Worm (Caenorhabditis elegans) whole organism, L3 larva: ENCODE results near the gene F11C1.4.

Source experiments
- aly-2 ChIP-seq: fragments of 150-350 bp; optimal IDR thresholded peaks from 2 replicates; lab custom pipeline; 2014; ENCODE audit warnings: missing biosample characterization, missing genetic modification characterization
- ceh-16 ChIP-seq: sonication (generic microtip); optimal IDR thresholded peaks from 2 replicates; lab custom pipeline; 2017; ENCODE audit warnings: missing biosample characterization, missing genetic modification characterization
- ceh-28 ChIP-seq: fragments of 150-350 bp; optimal IDR thresholded peaks from 2 replicates; lab custom pipeline; 2014; ENCODE audit warnings: missing biosample characterization, missing genetic modification reagents, missing genetic modification characterization
- ceh-9 ChIP-seq: sonication (generic microtip); optimal IDR thresholded peaks from 2 replicates; lab custom pipeline; 2018; ENCODE audit warnings: missing biosample characterization, missing genetic modification characterization
- elt-1 ChIP-seq: fragments of 150-350 bp; optimal IDR thresholded peaks from 2 replicates; lab custom pipeline; 2014; ENCODE audit warnings: missing biosample characterization, missing genetic modification characterization
- elt-2 ChIP-seq: sonication (generic microtip); optimal IDR thresholded peaks from 2 replicates; lab custom pipeline; 2016; ENCODE audit warnings: missing genetic modification reagents, mild to moderate bottlenecking, missing genetic modification characterization, missing compliant biosample characterization
- fkh-10 ChIP-seq: sonication (generic microtip); optimal IDR thresholded peaks from 2 replicates; lab custom pipeline; 2017; ENCODE audit warnings: missing biosample characterization, missing genetic modification reagents, missing genetic modification characterization
- fos-1 ChIP-seq: fragments of 150-350 bp; optimal IDR thresholded peaks from 2 replicates; lab custom pipeline; 2014; ENCODE audit warnings: missing biosample characterization, missing genetic modification characterization
- hmg-11 ChIP-seq: sonication (generic microtip); optimal IDR thresholded peaks from 2 replicates; lab custom pipeline; 2016; ENCODE audit warnings: missing genetic modification characterization, missing compliant biosample characterization
- lin-39 ChIP-seq: fragments of 150-350 bp; optimal IDR thresholded peaks from 2 replicates; lab custom pipeline; 2018; ENCODE audit warnings: missing biosample characterization, missing genetic modification reagents, missing genetic modification characterization
- mml-1 ChIP-seq: fragments of 150-350 bp; sonication (generic microtip); optimal IDR thresholded peaks from 3 replicates; lab custom pipeline; 2014; ENCODE audit warnings: missing biosample characterization, missing genetic modification characterization
- nfya-1 ChIP-seq: sonication (generic microtip); optimal IDR thresholded peaks from 2 replicates; lab custom pipeline; 2017; ENCODE audit warnings: missing genetic modification characterization, mild to moderate bottlenecking, missing compliant biosample characterization, antibody characterized with exemption, moderate library complexity; ENCODE audit not compliant: insufficient read depth
- nhr-11 ChIP-seq: fragments of 150-350 bp; optimal IDR thresholded peaks from 2 replicates; lab custom pipeline; 2014; ENCODE audit warnings: missing biosample characterization, missing genetic modification characterization
- nhr-23 ChIP-seq: fragments of 150-350 bp; optimal IDR thresholded peaks from 2 replicates; lab custom pipeline; 2014; ENCODE audit warnings: missing biosample characterization, missing genetic modification reagents, missing genetic modification characterization
- nhr-25 ChIP-seq: sonication (generic microtip); optimal IDR thresholded peaks from 2 replicates; lab custom pipeline; 2017; ENCODE audit warnings: missing biosample characterization, missing genetic modification characterization
- nhr-43 ChIP-seq: sonication (generic microtip); optimal IDR thresholded peaks from 2 replicates; lab custom pipeline; 2016; ENCODE audit warnings: mild to moderate bottlenecking, missing genetic modification characterization, missing compliant biosample characterization; ENCODE audit not compliant: poor library complexity, severe bottlenecking
- nhr-67 ChIP-seq: fragments of 150-350 bp; optimal IDR thresholded peaks from 2 replicates; lab custom pipeline; 2014; ENCODE audit warnings: missing biosample characterization, missing genetic modification characterization
- nhr-76 ChIP-seq: fragments of 150-350 bp; sonication (generic microtip); optimal IDR thresholded peaks from 5 replicates; lab custom pipeline; 2014; ENCODE audit warnings: missing biosample characterization, missing genetic modification characterization
- nhr-77 ChIP-seq: fragments of 150-350 bp; optimal IDR thresholded peaks from 2 replicates; lab custom pipeline; 2014; ENCODE audit warnings: missing biosample characterization, missing genetic modification characterization
- pha-4 ChIP-seq: fragments of 150-350 bp; optimal IDR thresholded peaks from 2 replicates; lab custom pipeline; 2014; ENCODE audit warnings: missing biosample characterization, missing genetic modification reagents, missing genetic modification characterization
- pqm-1 ChIP-seq: fragments of 150-350 bp; optimal IDR thresholded peaks from 2 replicates; lab custom pipeline; 2017; ENCODE audit warnings: missing biosample characterization, missing genetic modification characterization, inconsistent platforms
- sea-2 ChIP-seq: fragments of 150-350 bp; sonication (generic microtip); optimal IDR thresholded peaks from 4 replicates; lab custom pipeline; 2014; ENCODE audit warnings: missing biosample characterization, missing genetic modification reagents, missing genetic modification characterization
- skn-1 ChIP-seq: fragments of 150-350 bp; optimal IDR thresholded peaks from 2 replicates; lab custom pipeline; 2014; ENCODE audit warnings: missing biosample characterization, missing genetic modification characterization
- tbx-2 ChIP-seq: sonication (generic microtip); optimal IDR thresholded peaks from 2 replicates; lab custom pipeline; 2016; ENCODE audit warnings: mild to moderate bottlenecking, missing genetic modification characterization, missing compliant biosample characterization
- unc-39 ChIP-seq: sonication (generic microtip); optimal IDR thresholded peaks from 4 replicates; lab custom pipeline; 2017; ENCODE audit warnings: missing biosample characterization, missing genetic modification characterization
- ztf-4 ChIP-seq: fragments of 150-350 bp; optimal IDR thresholded peaks from 2 replicates; lab custom pipeline; 2014; ENCODE audit warnings: missing biosample characterization, missing genetic modification characterization

F11C1.4 gene

DNA sequence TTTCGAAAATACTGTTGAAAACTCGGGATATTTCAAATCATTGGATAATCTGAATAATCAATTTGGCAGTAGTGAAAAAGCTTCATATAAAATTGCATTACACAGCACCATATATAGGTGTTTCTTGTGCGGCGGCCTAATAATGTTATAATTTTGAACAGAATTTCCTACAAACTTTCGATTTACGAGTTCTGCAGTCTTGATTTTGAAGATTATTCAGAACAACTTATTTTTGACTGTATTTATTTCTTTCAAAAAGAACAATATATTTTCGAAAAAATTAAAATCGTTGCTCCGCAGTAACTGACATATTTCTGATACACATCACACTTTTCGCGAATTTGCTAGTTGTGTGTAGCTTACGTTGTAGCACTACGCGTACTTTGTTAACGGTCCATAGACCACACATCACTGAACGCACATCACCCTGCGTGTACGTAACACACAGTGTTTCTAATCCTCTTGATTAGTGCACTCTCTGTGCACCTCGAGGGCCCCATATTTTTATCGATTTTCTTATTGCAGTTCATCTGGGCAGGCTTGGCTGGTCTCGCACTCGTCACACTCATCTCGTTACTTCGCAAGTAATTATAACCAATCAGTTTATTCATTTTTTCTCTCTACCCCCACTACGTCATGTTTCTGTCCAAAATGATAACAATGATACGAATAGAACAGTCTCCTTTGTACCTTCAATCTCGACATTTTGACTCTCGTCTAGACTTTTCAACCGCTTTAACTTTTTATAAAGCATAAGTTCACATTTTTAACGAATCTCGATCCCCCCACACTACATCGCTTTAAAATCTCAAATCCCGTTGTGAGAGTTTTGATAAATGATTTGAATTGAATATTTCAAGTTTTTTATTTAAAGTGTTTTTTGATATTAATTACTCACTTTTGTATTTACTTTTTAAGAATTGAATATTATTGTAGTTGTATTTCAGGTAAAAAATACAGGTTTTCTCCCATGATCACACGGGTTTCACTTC lies 14.0 kb downstream of the F11C1.4 start, which contains the start of the genes F11C1.1 and vwa-8:
Gene F11C1.1 (minus strand): TSS at position 51 of the 992 bp plus-strand sequence.
Gene vwa-8 (plus strand): TSS at position 942 of the 992 bp plus-strand sequence.
- TF ChIP-seq skn-1 (tag; lab: Kevin White, UChicago), result no peak
- peak; percentile 20 for TF ChIP-seq nhr-43 (tag; lab: Kevin White, UChicago)
- TF ChIP-seq elt-2 (tag; lab: Kevin White, UChicago), result peak; percentile 65
- TF ChIP-seq, all 47 proteins: peak for 2

DNA sequence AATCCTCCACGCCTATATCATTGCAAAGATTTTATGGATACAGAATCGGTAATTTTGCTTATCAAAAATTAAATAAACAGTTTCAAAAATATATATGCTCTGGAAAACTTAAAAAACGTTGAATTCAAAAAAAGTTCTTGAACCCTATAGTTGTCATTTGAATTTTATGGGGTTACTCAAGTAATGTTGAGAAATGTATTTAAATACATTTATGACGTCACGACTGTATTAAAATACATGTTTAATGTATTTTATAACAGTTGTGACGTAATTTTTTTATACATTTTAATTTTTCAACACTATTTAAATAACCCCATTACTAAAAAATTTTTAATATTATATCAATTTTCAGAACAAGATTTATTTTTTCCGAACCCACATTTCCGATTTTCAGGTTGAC lies 19.3 kb downstream of the F11C1.4 start:
- TF ChIP-seq ztf-4 (tag; lab: Kevin White, UChicago) (no peak), ceh-16 (tag; lab: Kevin White, UChicago) (no peak), fkh-10 (GFP tag; lab: Kevin White, UChicago) (no peak)

DNA sequence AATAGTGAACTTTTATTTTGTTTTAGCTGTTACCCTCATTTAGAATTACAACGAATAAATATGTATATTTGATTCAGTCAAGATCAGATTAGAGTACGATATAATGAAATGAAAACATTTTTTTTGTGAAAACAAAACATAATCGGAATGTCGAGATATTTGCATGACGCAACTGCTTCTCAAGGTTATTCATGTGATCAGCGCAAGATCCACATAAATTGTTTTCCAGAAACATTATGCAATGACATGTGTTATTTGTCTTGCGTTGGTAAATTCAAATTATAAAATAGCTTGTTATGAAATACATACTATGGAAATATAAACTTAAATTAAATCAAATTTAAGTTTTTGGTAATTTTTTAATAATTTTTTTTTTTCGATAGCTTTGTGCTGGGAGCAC lies 22.7 kb downstream of the F11C1.4 start:
- TF ChIP-seq nhr-77 (tag; lab: Kevin White, UChicago) (no peak), nhr-25 (tag; lab: Kevin White, UChicago) (peak; percentile 37)

DNA sequence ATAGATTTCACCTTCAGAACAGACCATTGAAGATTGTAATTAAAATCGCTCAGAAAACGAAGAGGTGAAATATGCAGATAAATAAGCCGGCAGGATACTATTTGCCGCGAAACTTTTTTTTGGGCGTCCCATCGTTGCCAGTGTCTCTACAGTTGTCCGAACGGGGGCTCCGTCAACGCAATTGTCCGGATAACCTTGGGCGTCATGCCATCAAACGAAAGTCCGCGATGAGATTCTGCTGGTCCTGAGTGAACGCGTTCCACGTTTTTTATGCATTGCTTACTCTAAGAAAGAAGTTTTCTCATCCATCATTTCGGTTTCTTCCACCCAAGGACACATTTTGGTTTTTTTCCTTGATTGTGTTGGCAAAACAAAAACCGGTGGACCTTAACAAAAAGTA lies 24.0 kb downstream of the F11C1.4 start:
- TF ChIP-seq ceh-28 (tag; lab: Kevin White, UChicago), result no peak
- no peak for TF ChIP-seq nhr-11 (tag; lab: Kevin White, UChicago)
- TF ChIP-seq pqm-1 (tag; lab: Kevin White, UChicago), result no peak
- TF ChIP-seq sea-2 (GFP tag; lab: Kevin White, UChicago), result no peak
- TF ChIP-seq nfya-1 (tag; lab: Kevin White, UChicago), result no peak
- TF ChIP-seq nhr-76, result no peak
- no peak for TF ChIP-seq ceh-9 (tag; lab: Kevin White, UChicago)
- no peak for TF ChIP-seq tbx-2 (tag; lab: Kevin White, UChicago)
- TF ChIP-seq nhr-23, result no peak
- TF ChIP-seq lin-39 (tag; lab: Kevin White, UChicago), result no peak
- no peak for TF ChIP-seq pha-4 (tag; lab: Kevin White, UChicago)

DNA sequence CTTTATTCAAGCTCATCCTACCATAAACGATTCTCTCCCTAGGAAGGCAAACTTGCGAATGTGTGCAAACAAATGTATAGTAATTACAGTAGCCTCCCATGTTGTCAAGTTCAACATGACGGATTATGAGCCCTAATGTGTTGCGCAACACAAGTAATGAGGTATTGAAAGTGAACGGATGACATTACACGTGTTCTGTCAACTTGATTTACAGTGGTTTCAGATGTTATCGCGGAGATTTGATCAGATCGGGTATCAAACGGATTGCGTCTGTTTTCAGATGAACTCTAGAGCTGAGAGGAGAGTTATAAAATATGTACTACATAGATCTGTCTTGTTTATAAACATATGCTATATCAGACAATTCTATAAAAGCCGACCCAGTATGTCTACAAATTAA lies 25.4 kb downstream of the F11C1.4 start:
- TF ChIP-seq elt-1 (tag; lab: Kevin White, UChicago), result peak; percentile 3
- TF ChIP-seq mml-1, result no peak

DNA sequence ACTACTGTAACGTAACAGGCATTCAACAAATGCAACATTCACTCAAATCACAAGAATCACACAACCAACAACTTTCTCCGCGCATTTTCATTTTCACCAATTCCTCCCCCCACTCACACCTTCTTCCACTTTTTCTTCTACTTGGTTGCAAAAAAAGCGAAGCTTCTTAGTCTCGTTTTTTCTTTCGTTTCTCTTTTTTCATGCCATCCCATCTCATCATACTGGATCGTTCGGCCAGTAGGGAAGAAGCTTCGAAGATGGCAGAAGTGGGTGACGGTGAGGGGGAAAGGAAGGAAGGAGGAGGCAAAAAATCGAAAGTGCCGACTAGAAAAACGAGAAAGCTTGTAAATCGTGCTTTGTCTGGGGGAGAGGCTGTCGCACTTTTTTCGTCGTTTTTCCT lies 26.2 kb downstream of the F11C1.4 start:
- TF ChIP-seq nhr-25 (tag; lab: Kevin White, UChicago) (peak; percentile 92), lin-39 (tag; lab: Kevin White, UChicago) (no peak), fos-1 (no peak)

DNA sequence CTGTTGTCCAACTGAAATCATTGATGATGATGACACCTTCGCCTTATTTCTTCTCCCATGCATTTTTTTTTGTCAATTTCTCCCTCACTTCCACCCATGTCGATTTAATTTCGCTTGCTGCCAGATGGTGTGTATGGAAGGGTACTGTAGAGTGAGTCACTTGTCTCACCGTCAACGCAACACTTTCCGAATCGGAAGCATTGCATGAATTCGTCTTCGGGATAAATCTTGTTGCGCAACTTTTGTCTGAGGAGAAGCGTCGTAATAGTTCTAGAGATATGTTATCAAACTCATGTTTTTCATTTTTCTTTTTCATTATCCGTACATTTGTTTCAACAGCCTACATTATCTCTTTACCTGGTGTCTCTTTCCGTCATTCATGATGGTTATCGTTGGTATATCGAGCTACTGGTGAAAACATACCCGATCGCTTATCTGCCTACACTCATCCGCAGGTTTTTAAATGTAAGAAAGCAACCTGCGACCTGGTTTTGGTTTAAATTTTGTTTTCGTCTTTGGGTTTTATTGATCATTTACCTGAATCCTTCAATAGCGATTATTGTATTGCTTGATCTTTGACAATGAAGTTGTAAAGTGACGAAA lies 27.7 kb downstream of the F11C1.4 start:
- TF ChIP-seq nhr-23, result peak; percentile 45
- no peak for TF ChIP-seq nhr-67 (tag; lab: Kevin White, UChicago)
- TF ChIP-seq aly-2 (tag; lab: Kevin White, UChicago), result no peak
- TF ChIP-seq unc-39 (tag; lab: Kevin White, UChicago), result no peak
- TF ChIP-seq elt-1 (tag; lab: Kevin White, UChicago), result peak; percentile 87
- peak; percentile 93 for TF ChIP-seq nhr-25 (tag; lab: Kevin White, UChicago)
- TF ChIP-seq pqm-1 (tag; lab: Kevin White, UChicago), result no peak
- TF ChIP-seq nhr-76, result no peak
- no peak for TF ChIP-seq hmg-11 (tag; lab: Kevin White, UChicago)
- no peak for TF ChIP-seq ceh-9 (tag; lab: Kevin White, UChicago)
